Worm (Caenorhabditis elegans) whole organism, dauer: ENCODE results near the gene aakg-1.

Source experiments
- unc-62 ChIP-seq: sonication (generic microtip); optimal IDR thresholded peaks from 2 replicates; lab custom pipeline; 2017; ENCODE audit warnings: missing biosample characterization, missing genetic modification reagents, missing genetic modification characterization

aakg-1 gene

ce11 chrIII:12542656-12543055 is 32.5 kb downstream of the aakg-1 start:
- TF ChIP-seq unc-62 (GFP tag; lab: Kevin White, UChicago), result no peak

- no peak for TF ChIP-seq unc-62 (GFP tag; lab: Kevin White, UChicago)
Measured at ce11 chrIII:12540411-12540810, 34.8 kb downstream of the aakg-1 start.

ce11 chrIII:12537239-12537845 is 37.9 kb downstream of the aakg-1 start:
- TF ChIP-seq unc-62 (GFP tag; lab: Kevin White, UChicago), result no peak

ce11 chrIII:12533900-12534299 is 41.3 kb downstream of the aakg-1 start:
- no peak for TF ChIP-seq unc-62 (GFP tag; lab: Kevin White, UChicago)

ce11 chrIII:12528029-12528428 is 47.2 kb downstream of the aakg-1 start:
- TF ChIP-seq unc-62 (GFP tag; lab: Kevin White, UChicago), result no peak

- TF ChIP-seq unc-62 (GFP tag; lab: Kevin White, UChicago), result no peak
Measured at ce11 chrIII:12517674-12518073, 57.5 kb downstream of the aakg-1 start.

ce11 chrIII:12510505-12510904 is 64.7 kb downstream of the aakg-1 start:
- no peak for TF ChIP-seq unc-62 (GFP tag; lab: Kevin White, UChicago)

ce11 chrIII:12499245-12499644 is 76.0 kb downstream of the aakg-1 start, which contains the start of gene sql-1:
Gene sql-1 (plus strand): TSS chrIII:12499557.
- TF ChIP-seq unc-62 (GFP tag; lab: Kevin White, UChicago), result no peak

ce11 chrIII:12496449-12496848 is 78.8 kb downstream of the aakg-1 start, which contains the start of gene herd-1:
Gene herd-1 (plus strand): TSS chrIII:12496538.
- TF ChIP-seq unc-62 (GFP tag; lab: Kevin White, UChicago), result no peak

ce11 chrIII:12495594-12496096 is 79.6 kb downstream of the aakg-1 start, which contains the start of the genes Y111B2A.1 and Y111B2A.2:
Gene Y111B2A.1 (minus strand): TSS chrIII:12495644.
Gene Y111B2A.2 (plus strand): TSS chrIII:12496086.
- no peak for TF ChIP-seq unc-62 (GFP tag; lab: Kevin White, UChicago)

- no peak for TF ChIP-seq unc-62 (GFP tag; lab: Kevin White, UChicago)
Measured at ce11 chrIII:12491984-12492383, 83.2 kb downstream of the aakg-1 start, which contains the start of gene Y49E10.25. Gene Y49E10.25 (minus strand): TSS chrIII:12492084.
